Fruit fly (Drosophila melanogaster) S2 (cell line): ENCODE results near the gene CG31464.

ENCODE experiments used
- CG8478 ChIP-seq: fragments of >200 bp; optimal IDR thresholded peaks from 2 replicates; lab custom pipeline; 2018
- CTCF ChIP-seq, 2 experiments: fragments of >200 bp; optimal IDR thresholded peaks; 2 replicates each; lab custom pipeline; 2018

DNA sequence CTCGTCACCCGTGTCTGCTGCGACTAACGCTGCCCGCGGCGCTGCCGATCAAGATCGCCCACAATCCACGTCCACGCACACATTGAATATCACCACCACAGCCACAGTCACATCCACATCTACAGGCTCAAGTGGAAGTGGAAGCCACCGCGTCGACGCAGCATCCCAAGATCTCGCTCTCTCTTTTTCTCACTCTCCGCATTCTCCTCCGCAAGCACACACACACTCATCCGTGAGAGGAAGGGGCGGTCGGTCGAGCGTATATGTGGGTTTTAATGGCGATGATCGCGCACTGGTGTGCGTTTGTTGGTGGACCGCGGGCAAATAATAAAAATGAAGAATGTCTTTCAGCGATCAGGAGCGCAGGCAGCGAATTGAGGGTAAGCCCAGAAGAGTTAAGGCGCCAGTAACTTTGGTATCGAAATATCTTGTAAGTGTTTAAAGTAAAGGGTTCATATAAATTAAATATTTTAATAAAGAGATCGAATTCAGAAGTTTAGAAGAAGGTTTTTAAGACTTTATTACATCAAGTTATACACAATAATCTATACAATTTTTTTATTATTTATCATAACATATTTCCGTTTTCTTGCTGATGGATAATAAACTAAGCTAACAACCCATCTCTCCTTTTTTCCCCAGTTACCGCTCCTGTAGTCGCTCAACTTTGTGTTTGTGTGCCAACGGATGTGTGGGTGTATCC lies 42.9 kb downstream of the CG31464 start, which contains the start of gene Poxm:
- TF ChIP-seq CTCF (optimal IDR thresholded peaks at IDR 0.05; lab: Kevin White, UChicago) (no peak), CG8478 (lab: Kevin White, UChicago) (no peak)
